Worm (Caenorhabditis elegans) whole organism, L1 larva: ENCODE measurements around the gene Y49A3A.3.

Experiments
- blmp-1 ChIP-seq: fragments of 150-350 bp; optimal IDR thresholded peaks from 2 replicates; lab custom pipeline; 2014; ENCODE audit warnings: missing biosample characterization, missing genetic modification characterization
- ceh-8 ChIP-seq: fragments of 200-800 bp; sonication (Bioruptor generic); optimal IDR thresholded peaks from 2 replicates; lab custom pipeline; 2018; ENCODE audit warnings: mild to moderate bottlenecking, missing genetic modification characterization, moderate library complexity, missing compliant biosample characterization
- efl-1 ChIP-seq, 4 experiments: fragments of 150-350 bp; optimal IDR thresholded peaks in 3 of 4; peaks in 1 of 4; 1 replicate in 1 of 4; 2 replicates in 3 of 4; lab custom pipeline; 2014; ENCODE audit warnings: missing biosample characterization in 2 of 4, missing genetic modification characterization in 2 of 4, missing genetic modification reagents in 2 of 4
- egl-13 ChIP-seq: sonication (generic microtip); optimal IDR thresholded peaks from 2 replicates; lab custom pipeline; 2016; ENCODE audit warnings: missing genotype, missing genetic modification reagents, missing genetic modification characterization, missing compliant biosample characterization
- fkh-10 ChIP-seq: sonication (generic microtip); optimal IDR thresholded peaks from 2 replicates; lab custom pipeline; 2017; ENCODE audit warnings: missing biosample characterization, missing genetic modification reagents, missing genetic modification characterization
- isw-1 ChIP-seq: fragments of 200-800 bp; sonication (Bioruptor generic); IDR thresholded peaks from 2 replicates; pipeline ENCODE4 v1.3.6; 2022; ENCODE audit warnings: missing genetic modification characterization, missing compliant biosample characterization
- lsy-2 ChIP-seq, 2 experiments: fragments of 150-350 bp; optimal IDR thresholded peaks; 2 replicates each; lab custom pipeline; 2014; ENCODE audit warnings: missing biosample characterization in 2 of 2, missing genetic modification characterization in 2 of 2
- skn-1 ChIP-seq: fragments of 150-350 bp; optimal IDR thresholded peaks from 2 replicates; lab custom pipeline; 2014; ENCODE audit warnings: missing biosample characterization, missing genetic modification characterization

DNA sequence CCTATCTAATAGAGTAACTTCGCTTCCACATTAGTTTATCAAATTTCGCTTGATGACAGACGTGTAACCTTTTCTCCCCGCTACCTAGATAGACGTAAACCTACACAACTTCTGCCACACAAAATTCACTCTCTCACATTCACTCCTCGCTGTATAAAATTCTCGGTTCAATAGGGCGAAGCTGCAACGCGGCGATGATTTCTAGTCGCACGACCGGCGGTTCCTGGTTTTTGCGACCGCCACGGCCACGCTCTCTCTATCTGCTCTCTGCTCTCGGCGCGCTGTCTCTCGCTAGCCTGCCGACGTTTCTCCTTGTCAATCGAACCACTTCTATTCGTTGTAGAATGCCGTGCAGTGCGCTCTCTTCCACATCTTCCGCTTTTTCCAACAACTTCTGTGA is 3.3 kb upstream of the Y49A3A.3 start:
- TF ChIP-seq efl-1 (optimal IDR thresholded peaks at IDR 0.05; lab: Kevin White, UChicago) (peak; percentile 82 to 87), efl-1 (GFP tag; optimal IDR thresholded peaks at IDR 0.05 in 1 of 2; lab: Kevin White, UChicago) (peak; percentile 77 to 97), fkh-10 (GFP tag; lab: Kevin White, UChicago) (peak; percentile 70), egl-13 (tag; lab: Kevin White, UChicago) (peak; percentile 67), skn-1 (tag; lab: Kevin White, UChicago) (peak; percentile 73), isw-1 (GFP tag; lab: Robert Waterston, UW) (peak; percentile 60), blmp-1 (tag; lab: Kevin White, UChicago) (peak; percentile 64), ceh-8 (GFP tag; lab: Kevin White, UChicago) (no peak), lsy-2 (tag; optimal IDR thresholded peaks at IDR 0.05; lab: Kevin White, UChicago) (peak; percentile 58 to 84)
